Worm (Caenorhabditis elegans) whole organism, L4 larva: ENCODE results near the gene srd-56.

Experiments
- F10B5.3 ChIP-seq: sonication (generic microtip); optimal IDR thresholded peaks from 2 replicates; lab custom pipeline; 2016; ENCODE audit warnings: mild to moderate bottlenecking, missing genetic modification characterization, missing compliant biosample characterization
- F44E2.7 ChIP-seq: fragments of 200-800 bp; sonication (Bioruptor generic); IDR thresholded peaks from 2 replicates; pipeline ENCODE4 v2.1.2; 2022; ENCODE audit warnings: missing genetic modification characterization, missing compliant biosample characterization
- Y105C5A.15 ChIP-seq: fragments of 200-800 bp; sonication (Bioruptor generic); IDR thresholded peaks from 2 replicates; pipeline ENCODE4 v1.3.6; 2022; ENCODE audit warnings: missing genetic modification characterization, missing compliant biosample characterization
- aly-2 ChIP-seq: sonication (generic microtip); optimal IDR thresholded peaks from 2 replicates; lab custom pipeline; 2018; ENCODE audit warnings: missing biosample characterization, missing genetic modification characterization
- ceh-20 ChIP-seq: fragments of 200-800 bp; sonication (Bioruptor generic); IDR thresholded peaks from 2 replicates; pipeline ENCODE4 v1.3.6; 2022; ENCODE audit warnings: missing genetic modification reagents, missing genetic modification characterization, missing compliant biosample characterization
- ceh-28 ChIP-seq: fragments of 150-350 bp; optimal IDR thresholded peaks from 2 replicates; lab custom pipeline; 2014; ENCODE audit warnings: missing biosample characterization, missing genetic modification reagents, missing genetic modification characterization
- daf-8 ChIP-seq: fragments of 200-800 bp; sonication (Bioruptor generic); IDR thresholded peaks from 2 replicates; pipeline ENCODE4 v1.3.6; 2022; ENCODE audit warnings: missing genetic modification characterization, missing compliant biosample characterization
- dmd-8 ChIP-seq: fragments of 200-800 bp; sonication (Bioruptor generic); IDR thresholded peaks from 2 replicates; pipeline ENCODE4 v1.3.6; 2022; ENCODE audit warnings: missing genetic modification characterization, missing compliant biosample characterization
- dmd-9 ChIP-seq: fragments of 200-800 bp; sonication (Bioruptor generic); IDR thresholded peaks from 2 replicates; pipeline ENCODE4 v1.3.6; 2022; ENCODE audit warnings: missing genetic modification reagents, missing genetic modification characterization, missing compliant biosample characterization
- dpl-1 ChIP-seq: fragments of 150-350 bp; optimal IDR thresholded peaks from 2 replicates; lab custom pipeline; 2014; ENCODE audit warnings: missing biosample characterization, missing genetic modification reagents, missing genetic modification characterization
- duxl-1 ChIP-seq: sonication (generic microtip); optimal IDR thresholded peaks from 2 replicates; lab custom pipeline; 2016; ENCODE audit warnings: mild to moderate bottlenecking, missing genetic modification characterization, moderate library complexity, missing compliant biosample characterization; ENCODE audit not compliant: poor library complexity
- egl-27 ChIP-seq: sonication (generic microtip); optimal IDR thresholded peaks from 3 replicates; lab custom pipeline; 2017; ENCODE audit warnings: missing biosample characterization, missing genetic modification reagents, missing genetic modification characterization
- fkh-10 ChIP-seq: fragments of 150-350 bp; optimal IDR thresholded peaks from 2 replicates; lab custom pipeline; 2014; ENCODE audit warnings: missing biosample characterization, missing genetic modification reagents, missing genetic modification characterization
- fos-1 ChIP-seq: fragments of 150-350 bp; optimal IDR thresholded peaks from 2 replicates; lab custom pipeline; 2014; ENCODE audit warnings: missing biosample characterization, missing genetic modification characterization
- gei-8 ChIP-seq: fragments of 200-800 bp; sonication (Bioruptor generic); optimal IDR thresholded peaks from 2 replicates; lab custom pipeline; 2018; ENCODE audit warnings: mild to moderate bottlenecking, missing genetic modification characterization, missing compliant biosample characterization
- hif-1 ChIP-seq, 2 experiments: sonication (generic microtip); optimal IDR thresholded peaks; 2 replicates each; lab custom pipeline; 2016 to 2017; ENCODE audit warnings: missing compliant biosample characterization in 2 of 2, missing genetic modification characterization in 2 of 2, missing genetic modification reagents in 2 of 2, missing genotype in 2 of 2, mild to moderate bottlenecking in 1 of 2
- hlh-11 ChIP-seq: fragments of 200-800 bp; sonication (Bioruptor generic); optimal IDR thresholded peaks from 2 replicates; lab custom pipeline; 2018; ENCODE audit warnings: mild to moderate bottlenecking, missing genetic modification characterization, missing compliant biosample characterization
- hmg-1.1 ChIP-seq: fragments of 200-800 bp; sonication (Bioruptor generic); IDR thresholded peaks from 2 replicates; pipeline ENCODE4 v1.3.6; 2022; ENCODE audit warnings: missing genetic modification reagents, missing genetic modification characterization, missing compliant biosample characterization
- jun-1 ChIP-seq: fragments of 150-350 bp; optimal IDR thresholded peaks from 2 replicates; lab custom pipeline; 2014; ENCODE audit warnings: missing biosample characterization, missing genetic modification reagents, missing genetic modification characterization
- lim-7 ChIP-seq: fragments of 200-800 bp; sonication (Bioruptor generic); IDR thresholded peaks from 2 replicates; pipeline ENCODE4 v1.3.6; 2022; ENCODE audit warnings: missing genetic modification characterization, missing compliant biosample characterization
- lin-13 ChIP-seq: fragments of 150-350 bp; optimal IDR thresholded peaks from 2 replicates; lab custom pipeline; 2014; ENCODE audit warnings: missing biosample characterization, missing genetic modification reagents, missing genetic modification characterization
- lin-15B ChIP-seq: fragments of 150-350 bp; sonication (generic microtip); optimal IDR thresholded peaks from 3 replicates; lab custom pipeline; 2014; ENCODE audit warnings: missing biosample characterization, missing genetic modification characterization
- lin-29 ChIP-seq: fragments of 200-800 bp; sonication (Bioruptor generic); IDR thresholded peaks from 2 replicates; pipeline ENCODE4 v1.3.6; 2022; ENCODE audit warnings: missing genetic modification reagents, missing genetic modification characterization, missing compliant biosample characterization
- lin-39 ChIP-seq: fragments of 150-350 bp; optimal IDR thresholded peaks from 2 replicates; lab custom pipeline; 2014; ENCODE audit warnings: missing biosample characterization, missing genetic modification reagents, missing genetic modification characterization
- madf-5 ChIP-seq, 2 experiments: fragments of 200-800 bp; sonication (Bioruptor generic); IDR thresholded peaks; 2 replicates each; pipeline ENCODE4 v1.3.6; 2022; ENCODE audit warnings: missing compliant biosample characterization in 2 of 2, missing genetic modification characterization in 2 of 2
- mdl-1 ChIP-seq, 2 experiments: fragments of 150-350 bp in 1 of 2; sonication (generic microtip) in 1 of 2; optimal IDR thresholded peaks; 2 replicates each; lab custom pipeline; 2014 to 2017; ENCODE audit warnings: missing biosample characterization in 2 of 2, missing genetic modification characterization in 2 of 2
- mdt-29 ChIP-seq: fragments of 200-800 bp; sonication (Bioruptor generic); IDR thresholded peaks from 2 replicates; pipeline ENCODE4 v1.3.6; 2022; ENCODE audit warnings: missing genetic modification reagents, missing genetic modification characterization, missing compliant biosample characterization
- mxl-2 ChIP-seq: fragments of 200-800 bp; sonication (Bioruptor generic); conservative IDR thresholded peaks from 2 replicates; pipeline ENCODE4 v1.3.6; 2022; ENCODE audit warnings: missing genetic modification reagents, missing genetic modification characterization, missing compliant biosample characterization
- mxl-3 ChIP-seq: fragments of 200-800 bp; sonication (Bioruptor generic); optimal IDR thresholded peaks from 2 replicates; lab custom pipeline; 2018; ENCODE audit warnings: mild to moderate bottlenecking, missing genetic modification characterization, missing compliant biosample characterization
- nhr-102 ChIP-seq: sonication (generic microtip); optimal IDR thresholded peaks from 2 replicates; lab custom pipeline; 2016; ENCODE audit warnings: mild to moderate bottlenecking, missing genetic modification characterization, moderate library complexity, missing compliant biosample characterization
- nhr-11 ChIP-seq: fragments of 150-350 bp; optimal IDR thresholded peaks from 2 replicates; lab custom pipeline; 2014; ENCODE audit warnings: missing biosample characterization, missing genetic modification characterization
- nhr-111 ChIP-seq: fragments of 200-800 bp; sonication (Bioruptor generic); optimal IDR thresholded peaks from 2 replicates; lab custom pipeline; 2018; ENCODE audit warnings: mild to moderate bottlenecking, missing genetic modification characterization, missing compliant biosample characterization
- nhr-25 ChIP-seq: sonication (generic microtip); optimal IDR thresholded peaks from 2 replicates; lab custom pipeline; 2017; ENCODE audit warnings: missing genetic modification characterization, mild to moderate bottlenecking, missing compliant biosample characterization, antibody characterized with exemption, moderate library complexity, borderline replicate concordance; ENCODE audit not compliant: insufficient read depth
- nhr-28 ChIP-seq: fragments of 150-350 bp; optimal IDR thresholded peaks from 2 replicates; lab custom pipeline; 2014; ENCODE audit warnings: missing biosample characterization, missing genetic modification characterization
- nhr-42 ChIP-seq: fragments of 200-800 bp; sonication (Bioruptor generic); IDR thresholded peaks from 2 replicates; pipeline ENCODE4 v1.3.6; 2022; ENCODE audit warnings: missing genetic modification characterization, missing compliant biosample characterization
- nhr-6 ChIP-seq: fragments of 150-350 bp; optimal IDR thresholded peaks from 2 replicates; lab custom pipeline; 2014; ENCODE audit warnings: missing biosample characterization, missing genetic modification characterization
- pha-4 ChIP-seq, 2 experiments: fragments of 150-350 bp in 1 of 2; fragments of 200-800 bp in 1 of 2; sonication (Bioruptor generic) in 1 of 2; IDR thresholded peaks in 1 of 2; optimal IDR thresholded peaks in 1 of 2; 2 replicates each; pipeline versions ENCODE4 v1.3.6 to Lab custom; 2014 to 2022; ENCODE audit warnings: missing genetic modification characterization in 2 of 2, missing genetic modification reagents in 2 of 2, missing biosample characterization in 1 of 2, missing compliant biosample characterization in 1 of 2
- snpc-4 ChIP-seq: fragments of 150-350 bp; optimal IDR thresholded peaks from 2 replicates; lab custom pipeline; 2014; ENCODE audit warnings: missing biosample characterization, missing genetic modification characterization
- spr-1 ChIP-seq: sonication (generic microtip); optimal IDR thresholded peaks from 2 replicates; lab custom pipeline; 2016; ENCODE audit warnings: mild to moderate bottlenecking, missing genetic modification characterization, missing compliant biosample characterization
- spr-3 ChIP-seq: fragments of 200-800 bp; sonication (Bioruptor generic); optimal IDR thresholded peaks from 2 replicates; lab custom pipeline; 2018; ENCODE audit warnings: mild to moderate bottlenecking, missing genetic modification characterization, missing compliant biosample characterization
- tag-97 ChIP-seq: fragments of 200-800 bp; sonication (Bioruptor generic); IDR thresholded peaks from 2 replicates; pipeline ENCODE4 v1.3.6; 2022; ENCODE audit warnings: missing genetic modification characterization, missing compliant biosample characterization
- tra-1 ChIP-seq: fragments of 200-800 bp; sonication (Bioruptor generic); IDR thresholded peaks from 2 replicates; pipeline ENCODE4 v1.3.6; 2022; ENCODE audit warnings: missing genetic modification reagents, missing genetic modification characterization, missing compliant biosample characterization
- unc-130 ChIP-seq: sonication (generic microtip); optimal IDR thresholded peaks from 2 replicates; lab custom pipeline; 2016; ENCODE audit warnings: missing genetic modification reagents, missing genetic modification characterization, missing compliant biosample characterization
- unc-39 ChIP-seq: sonication (generic microtip); optimal IDR thresholded peaks from 2 replicates; lab custom pipeline; 2017; ENCODE audit warnings: missing biosample characterization, missing genetic modification characterization
- zag-1 ChIP-seq: fragments of 150-350 bp; optimal IDR thresholded peaks from 2 replicates; lab custom pipeline; 2014; ENCODE audit warnings: missing biosample characterization, missing genetic modification characterization
- zfp-2 ChIP-seq: sonication (generic microtip); optimal IDR thresholded peaks from 2 replicates; lab custom pipeline; 2016; ENCODE audit warnings: mild to moderate bottlenecking, missing genetic modification characterization, missing compliant biosample characterization
- zip-2 ChIP-seq: fragments of 150-350 bp; optimal IDR thresholded peaks from 2 replicates; lab custom pipeline; 2014; ENCODE audit warnings: missing biosample characterization, missing genetic modification characterization
- ztf-7 ChIP-seq: fragments of 150-350 bp; optimal IDR thresholded peaks from 2 replicates; lab custom pipeline; 2014; ENCODE audit warnings: missing biosample characterization, missing genetic modification characterization

The srd-56 gene

ce11 chrII:7204951-7205350 lies 1.9 kb upstream of the srd-56 start, which contains the start of gene srd-58 (continued):
- TF ChIP-seq tra-1 (GFP tag; lab: Robert Waterston, UW): no peak
- TF ChIP-seq, all 104 proteins: peak for 0

ce11 chrII:7200051-7200599 lies 2.9 kb downstream of the srd-56 start, which contains the start of gene pcrg-1:
TSS of gene pcrg-1 (plus strand) at chrII:7200549.
- TF ChIP-seq mdt-29 (GFP tag; lab: Robert Waterston, UW): peak; percentile 80
- TF ChIP-seq nhr-28 (tag; lab: Kevin White, UChicago): no peak
- no peak for TF ChIP-seq fkh-10
- no peak for TF ChIP-seq aly-2 (tag; lab: Kevin White, UChicago)
- TF ChIP-seq lin-13 (GFP tag; lab: Kevin White, UChicago): peak; percentile 64
- TF ChIP-seq mdl-1 (tag; optimal IDR thresholded peaks at IDR 0.05; lab: Kevin White, UChicago): no peak
- peak; percentile 73; the same call in 1 of the 2 replicates for TF ChIP-seq daf-8 (GFP tag; lab: Robert Waterston, UW)
- no peak for TF ChIP-seq jun-1 (tag; lab: Kevin White, UChicago)
- peak; percentile 85 for TF ChIP-seq mxl-3 (GFP tag; lab: Kevin White, UChicago)
- TF ChIP-seq duxl-1 (tag; lab: Kevin White, UChicago): no peak
- no peak for TF ChIP-seq nhr-11
- TF ChIP-seq hif-1 (tag; optimal IDR thresholded peaks at IDR 0.05; lab: Kevin White, UChicago): peak; percentile 12 to 56
- no peak for TF ChIP-seq lin-15B
- peak; percentile 35 for TF ChIP-seq zip-2 (tag; lab: Kevin White, UChicago)
- peak; percentile 97 for TF ChIP-seq hmg-1.1 (GFP tag; lab: Robert Waterston, UW)
- TF ChIP-seq spr-1 (tag; lab: Kevin White, UChicago): peak; percentile 80
- TF ChIP-seq gei-8 (GFP tag; lab: Kevin White, UChicago): peak; percentile 12
- TF ChIP-seq madf-5 (GFP tag; IDR thresholded peaks at IDR 0.05; lab: Robert Waterston, UW): peak; percentile 23 to 70; a peak in 1 of 4 replicates
- no peak for TF ChIP-seq unc-39 (tag; lab: Kevin White, UChicago)
- TF ChIP-seq hlh-11 (tag; lab: Kevin White, UChicago): peak; percentile 74
- TF ChIP-seq F10B5.3 (tag; lab: Kevin White, UChicago): peak; percentile 72
- no peak for TF ChIP-seq fos-1 (tag; lab: Kevin White, UChicago)
- TF ChIP-seq dmd-8 (GFP tag; lab: Robert Waterston, UW): peak; percentile 94
- TF ChIP-seq ceh-28 (tag; lab: Kevin White, UChicago): no peak
- peak; percentile 79 for TF ChIP-seq ceh-20 (GFP tag; lab: Robert Waterston, UW)
- peak; percentile 84 for TF ChIP-seq nhr-42 (GFP tag; lab: Robert Waterston, UW)
- peak; percentile 90 for TF ChIP-seq Y105C5A.15 (GFP tag; lab: Robert Waterston, UW)
- no peak for TF ChIP-seq lin-39
- TF ChIP-seq zfp-2: no peak
- peak; percentile 69 for TF ChIP-seq nhr-25 (tag; lab: Kevin White, UChicago)
- TF ChIP-seq spr-3 (GFP tag; lab: Kevin White, UChicago): peak; percentile 59
- peak; percentile 76 for TF ChIP-seq nhr-111
- TF ChIP-seq dmd-9 (GFP tag; lab: Robert Waterston, UW): peak; percentile 78; the same call in 1 of the 2 replicates
- no peak for TF ChIP-seq tag-97 (GFP tag; lab: Robert Waterston, UW)
- TF ChIP-seq dpl-1 (GFP tag; lab: Kevin White, UChicago): peak; percentile 50
- TF ChIP-seq nhr-6: peak; percentile 77
- TF ChIP-seq egl-27 (tag; lab: Kevin White, UChicago): no peak
- peak; percentile 95 for TF ChIP-seq snpc-4 (tag; lab: Kevin White, UChicago)
- TF ChIP-seq unc-130 (GFP tag; lab: Kevin White, UChicago): peak; percentile 47
- no peak for TF ChIP-seq zag-1 (tag; lab: Kevin White, UChicago)
- TF ChIP-seq nhr-102 (tag; lab: Kevin White, UChicago): peak; percentile 59
- TF ChIP-seq pha-4 (GFP tag; IDR thresholded peaks at IDR 0.05; lab: Robert Waterston, UW): peak; percentile 89
- TF ChIP-seq pha-4 (tag; optimal IDR thresholded peaks at IDR 0.05; lab: Kevin White, UChicago): peak; percentile 42
- TF ChIP-seq lin-29: peak; percentile 79
- peak; percentile 57 for TF ChIP-seq ztf-7 (tag; lab: Kevin White, UChicago)
- peak; percentile 89 for TF ChIP-seq lim-7
- TF ChIP-seq mxl-2: 0 out of 2 replicates have a peak, but pooled peaks have one; percentile 12
- TF ChIP-seq F44E2.7: peak; percentile 55; the same call in 1 of the 2 replicates
